Worm (Caenorhabditis elegans): ENCODE measurements around the gene ife-5.

The ife-5 gene

DNA sequence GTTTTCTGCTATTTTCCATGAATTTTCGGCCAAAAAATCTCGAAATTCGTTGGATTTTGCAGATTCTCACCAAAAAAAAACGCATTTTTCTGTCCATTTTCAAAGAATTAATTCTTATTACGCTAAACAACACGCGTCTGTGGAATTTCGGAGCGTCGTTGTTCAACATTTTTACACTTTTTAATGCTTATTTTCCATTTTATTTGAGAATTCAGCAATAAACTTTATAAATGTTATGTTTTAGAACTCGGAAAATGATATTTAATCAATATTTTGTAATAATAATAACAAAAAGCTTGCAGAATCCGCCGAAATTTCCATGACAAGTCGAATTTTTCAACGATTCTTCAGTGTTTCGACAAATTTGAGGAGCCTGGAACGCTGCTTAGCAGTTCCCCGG lies at the start of gene ife-5:
ife-5 (plus strand) TSS at position 301 of the 400 bp plus-strand sequence.
- TF ChIP-seq mml-1 (tag; optimal IDR thresholded peaks at IDR 0.05) (no peak), lin-15B (tag; optimal IDR thresholded peaks at IDR 0.05) (no peak), ZK546.5 (tag; optimal IDR thresholded peaks at IDR 0.05) (no peak), nhr-12 (tag; optimal IDR thresholded peaks at IDR 0.05) (no peak), elt-1 (tag; optimal IDR thresholded peaks at IDR 0.05) (no peak), R02D3.7 (tag; optimal IDR thresholded peaks at IDR 0.05) (no peak), nfya-1 (tag; optimal IDR thresholded peaks at IDR 0.05; ENCODE audit: insufficient read depth) (no peak), nhr-23 (tag; optimal IDR thresholded peaks at IDR 0.05) (no peak), unc-62 (GFP tag; optimal IDR thresholded peaks at IDR 0.05) (no peak), ama-1 (optimal IDR thresholded peaks at IDR 0.05) (no peak), egl-27 (tag; optimal IDR thresholded peaks at IDR 0.05) (no peak), nhr-11 (tag; optimal IDR thresholded peaks at IDR 0.05) (no peak), nhr-77 (tag; optimal IDR thresholded peaks at IDR 0.05) (no peak), nhr-25 (tag; optimal IDR thresholded peaks at IDR 0.05) (no peak), fkh-10 (GFP tag; optimal IDR thresholded peaks at IDR 0.05) (no peak), elt-3 (tag; optimal IDR thresholded peaks at IDR 0.05) (no peak), fkh-2 (tag; optimal IDR thresholded peaks at IDR 0.05) (no peak), jun-1 (tag; optimal IDR thresholded peaks at IDR 0.05) (no peak), zag-1 (tag; optimal IDR thresholded peaks at IDR 0.05) (no peak)

DNA sequence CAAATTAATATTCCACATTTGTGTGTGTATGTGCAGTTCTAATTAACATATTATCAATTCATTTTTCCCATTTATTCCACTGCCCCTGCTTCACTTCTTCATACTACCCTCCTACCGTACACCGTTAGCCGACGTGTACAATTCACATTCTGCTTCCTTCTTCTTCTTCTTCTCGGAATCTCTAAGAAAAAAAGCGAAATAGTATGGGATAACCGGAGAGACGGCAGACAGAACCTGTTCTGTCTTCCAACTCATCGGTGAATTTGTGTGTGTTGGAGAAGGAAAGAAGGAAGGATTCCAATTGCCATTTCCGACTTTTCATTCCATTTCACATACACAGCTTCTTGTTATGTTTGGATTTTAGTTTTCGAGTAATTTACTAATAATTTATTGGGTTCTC lies 42.9 kb upstream of the ife-5 start:
- no peak for TF ChIP-seq fos-1 (tag; optimal IDR thresholded peaks at IDR 0.05)
- no peak for TF ChIP-seq lin-39 (tag; optimal IDR thresholded peaks at IDR 0.05)
- no peak for TF ChIP-seq ZK546.5 (tag; optimal IDR thresholded peaks at IDR 0.05)
- TF ChIP-seq nhr-25 (tag; optimal IDR thresholded peaks at IDR 0.05), result peak; percentile 67
- TF ChIP-seq pqm-1 (tag; optimal IDR thresholded peaks at IDR 0.05), result no peak
- TF ChIP-seq nhr-23 (tag; optimal IDR thresholded peaks at IDR 0.05), result peak; percentile 78
- no peak for TF ChIP-seq unc-62 (GFP tag; optimal IDR thresholded peaks at IDR 0.05)
- TF ChIP-seq nhr-237 (tag; optimal IDR thresholded peaks at IDR 0.05), result no peak
- TF ChIP-seq hmg-11 (tag; optimal IDR thresholded peaks at IDR 0.05), result peak; percentile 22
- TF ChIP-seq sea-2 (GFP tag; optimal IDR thresholded peaks at IDR 0.05), result no peak
- TF ChIP-seq nhr-12 (tag; optimal IDR thresholded peaks at IDR 0.05), result no peak
- TF ChIP-seq nfya-1 (tag; optimal IDR thresholded peaks at IDR 0.05; ENCODE audit: insufficient read depth), result peak; percentile 49
- no peak for TF ChIP-seq jun-1 (tag; optimal IDR thresholded peaks at IDR 0.05)
- no peak for TF ChIP-seq ceh-82 (tag; optimal IDR thresholded peaks at IDR 0.05)
- TF ChIP-seq lin-15B (tag; optimal IDR thresholded peaks at IDR 0.05), result peak; percentile 38
- TF ChIP-seq fkh-10 (GFP tag; optimal IDR thresholded peaks at IDR 0.05), result no peak
- no peak for TF ChIP-seq aly-2 (tag; optimal IDR thresholded peaks at IDR 0.05)
- peak in 1 of 3 experiments; percentile 13 for TF ChIP-seq elt-3 (tag; optimal IDR thresholded peaks at IDR 0.05)
- no peak for TF ChIP-seq nhr-43 (tag; optimal IDR thresholded peaks at IDR 0.05; ENCODE audit: poor library complexity, severe bottlenecking)

DNA sequence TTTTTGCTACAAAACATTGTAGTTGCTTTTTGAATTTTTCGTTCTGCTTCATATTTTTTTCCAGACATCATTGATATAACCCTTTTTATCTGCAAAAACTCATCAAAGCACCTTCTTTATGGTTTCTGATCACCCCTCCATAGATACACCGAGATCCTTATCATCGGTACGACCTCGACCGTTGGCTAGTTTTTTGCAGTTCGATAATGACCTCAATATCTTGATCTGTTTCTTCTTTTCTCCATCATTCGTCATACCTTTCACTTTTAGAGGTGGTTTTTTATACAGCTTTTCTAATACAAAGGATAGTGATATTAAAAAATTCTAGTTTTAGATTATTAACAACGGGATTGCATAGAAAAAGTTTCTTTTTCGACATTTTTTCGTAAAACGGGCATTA lies 41.0 kb upstream of the ife-5 start:
- TF ChIP-seq nfya-1 (tag; optimal IDR thresholded peaks at IDR 0.05; ENCODE audit: insufficient read depth) (no peak), ztf-11 (tag; optimal IDR thresholded peaks at IDR 0.05) (no peak), mml-1 (tag; optimal IDR thresholded peaks at IDR 0.05) (no peak), nhr-43 (tag; optimal IDR thresholded peaks at IDR 0.05; ENCODE audit: poor library complexity, severe bottlenecking) (no peak), nhr-25 (tag; optimal IDR thresholded peaks at IDR 0.05) (peak; percentile 96), ztf-4 (tag; optimal IDR thresholded peaks at IDR 0.05) (no peak), hmg-11 (tag; optimal IDR thresholded peaks at IDR 0.05) (no peak), elt-1 (tag; optimal IDR thresholded peaks at IDR 0.05) (peak; percentile 98), nhr-28 (tag; optimal IDR thresholded peaks at IDR 0.05) (no peak), nhr-77 (tag; optimal IDR thresholded peaks at IDR 0.05) (no peak), fkh-2 (tag; optimal IDR thresholded peaks at IDR 0.05) (no peak), nhr-23 (tag; optimal IDR thresholded peaks at IDR 0.05) (peak; percentile 90), fkh-10 (GFP tag; optimal IDR thresholded peaks at IDR 0.05) (no peak), R02D3.7 (tag; optimal IDR thresholded peaks at IDR 0.05) (no peak), ceh-9 (tag; optimal IDR thresholded peaks at IDR 0.05) (no peak), nhr-11 (tag; optimal IDR thresholded peaks at IDR 0.05) (no peak), skn-1 (tag; optimal IDR thresholded peaks at IDR 0.05) (no peak), sea-2 (GFP tag; optimal IDR thresholded peaks at IDR 0.05) (no peak), egl-27 (tag; optimal IDR thresholded peaks at IDR 0.05) (no peak), ceh-28 (tag; optimal IDR thresholded peaks at IDR 0.05) (peak; percentile 0), aly-2 (tag; optimal IDR thresholded peaks at IDR 0.05) (no peak), nhr-237 (tag; optimal IDR thresholded peaks at IDR 0.05) (no peak), jun-1 (tag; optimal IDR thresholded peaks at IDR 0.05) (no peak), nhr-67 (tag; optimal IDR thresholded peaks at IDR 0.05) (no peak), elt-3 (tag; optimal IDR thresholded peaks at IDR 0.05) (peak in 2 of 3 experiments; percentile 24 to 34), mdl-1 (tag; optimal IDR thresholded peaks at IDR 0.05) (no peak)

DNA sequence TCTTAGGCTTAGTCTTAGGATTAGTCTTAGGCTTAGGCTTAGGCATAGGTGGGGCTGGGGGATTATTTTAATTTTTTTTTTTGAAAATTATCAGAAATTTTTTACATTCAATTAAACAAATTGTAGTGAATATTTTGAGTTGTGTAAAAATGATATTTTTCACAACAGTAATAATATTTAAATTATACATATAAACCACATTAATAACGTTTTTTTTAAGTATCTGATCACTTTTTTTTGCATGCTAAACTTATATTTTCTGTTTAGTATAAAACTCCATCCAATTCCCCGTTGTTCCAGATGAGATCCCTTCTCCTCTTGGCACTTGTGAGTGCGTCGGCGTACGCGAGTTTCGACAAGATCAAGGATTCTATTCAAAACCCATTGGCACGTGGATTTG lies 40.4 kb upstream of the ife-5 start, which contains the start of gene txdc-12.1:
txdc-12.1 (plus strand) TSS at position 301 of the 400 bp plus-strand sequence.
- TF ChIP-seq egl-5 (tag; optimal IDR thresholded peaks at IDR 0.05) (no peak), nhr-237 (tag; optimal IDR thresholded peaks at IDR 0.05) (no peak), skn-1 (tag; optimal IDR thresholded peaks at IDR 0.05) (no peak), nfya-1 (tag; optimal IDR thresholded peaks at IDR 0.05; ENCODE audit: insufficient read depth) (no peak), nhr-12 (tag; optimal IDR thresholded peaks at IDR 0.05) (no peak)
